Fruit fly (Drosophila melanogaster) ovary, adult (tissue): ENCODE results near the gene Ncoa6.

Source experiments
- CG17801 ChIP-seq: fragments of 200-800 bp; optimal IDR thresholded peaks from 2 replicates; lab custom pipeline; 2019; ENCODE audit warnings: missing biosample characterization, mild to moderate bottlenecking, missing genetic modification characterization, moderate library complexity; ENCODE audit not compliant: partially characterized antibody

The Ncoa6 gene

dm6 chr2L:5326414-5327265 lies at the start of gene Ncoa6, which contains the start of gene cype:
Gene Ncoa6, minus strand, starts transcription at chr2L:5326683.
Gene cype, plus strand, starts transcription at chr2L:5327227.
- peak; percentile 5 for TF ChIP-seq CG17801 (GFP tag; lab: Kevin White, UChicago)

dm6 chr2L:5374989-5375388 lies 48.5 kb upstream of the Ncoa6 start:
- no peak for TF ChIP-seq CG17801 (GFP tag; lab: Kevin White, UChicago)

dm6 chr2L:5374216-5374615 lies 47.7 kb upstream of the Ncoa6 start:
- TF ChIP-seq CG17801 (GFP tag; lab: Kevin White, UChicago) = no peak

- TF ChIP-seq CG17801 (GFP tag; lab: Kevin White, UChicago) = no peak
Measured at dm6 chr2L:5372552-5372951, 46.1 kb upstream of the Ncoa6 start.

- TF ChIP-seq CG17801 (GFP tag; lab: Kevin White, UChicago) = no peak
Measured at dm6 chr2L:5367983-5368382, 41.5 kb upstream of the Ncoa6 start.

dm6 chr2L:5365841-5366240 lies 39.4 kb upstream of the Ncoa6 start:
- TF ChIP-seq CG17801 (GFP tag; lab: Kevin White, UChicago) = no peak

- TF ChIP-seq CG17801 (GFP tag; lab: Kevin White, UChicago) = no peak
Measured at dm6 chr2L:5362351-5362750, 35.9 kb upstream of the Ncoa6 start.

dm6 chr2L:5353454-5353853 lies 27.0 kb upstream of the Ncoa6 start:
- TF ChIP-seq CG17801 (GFP tag; lab: Kevin White, UChicago) = no peak

- TF ChIP-seq CG17801 (GFP tag; lab: Kevin White, UChicago) = no peak
Measured at dm6 chr2L:5348591-5348990, 22.1 kb upstream of the Ncoa6 start.

- TF ChIP-seq CG17801 (GFP tag; lab: Kevin White, UChicago) = no peak
Measured at dm6 chr2L:5345900-5346299, 19.4 kb upstream of the Ncoa6 start, which contains the start of gene nompC. Gene nompC, plus strand, starts transcription at chr2L:5346200.

- TF ChIP-seq CG17801 (GFP tag; lab: Kevin White, UChicago) = peak; percentile 97
Measured at dm6 chr2L:5342119-5342817, 15.8 kb upstream of the Ncoa6 start, which contains the start of gene Acsf2. Gene Acsf2, minus strand, starts transcription at chr2L:5342234.

- TF ChIP-seq CG17801 (GFP tag; lab: Kevin White, UChicago) = no peak
Measured at dm6 chr2L:5341015-5341608, 14.6 kb upstream of the Ncoa6 start.

- no peak for TF ChIP-seq CG17801 (GFP tag; lab: Kevin White, UChicago)
Measured at dm6 chr2L:5338721-5339036, 12.2 kb upstream of the Ncoa6 start.

dm6 chr2L:5338024-5338720 lies 11.7 kb upstream of the Ncoa6 start, which contains the start of gene fusl:
Gene fusl, minus strand, starts transcription at chr2L:5338073.
- TF ChIP-seq CG17801 (GFP tag; lab: Kevin White, UChicago) = no peak

dm6 chr2L:5337159-5337558 lies 10.7 kb upstream of the Ncoa6 start:
- no peak for TF ChIP-seq CG17801 (GFP tag; lab: Kevin White, UChicago)
